Fruit fly (Drosophila melanogaster) whole organism, prepupa: ENCODE data around the gene betaCOP.

Experiments used
- CG10631 ChIP-seq: fragments of 200-800 bp; sonication (Bioruptor generic); optimal IDR thresholded peaks from 2 replicates; lab custom pipeline; 2016; ENCODE audit warnings: missing biosample characterization, missing genetic modification characterization
- CG11762 ChIP-seq: fragments of 200-800 bp; sonication (Bioruptor generic); optimal IDR thresholded peaks from 3 replicates; lab custom pipeline; 2016; ENCODE audit warnings: missing biosample characterization, missing genetic modification characterization; ENCODE audit not compliant: insufficient read depth
- CG3032 ChIP-seq: fragments of 200-800 bp; optimal IDR thresholded peaks from 2 replicates; lab custom pipeline; 2019; ENCODE audit warnings: missing biosample characterization, mild to moderate bottlenecking, missing genetic modification characterization, moderate library complexity
- CG6276 ChIP-seq: fragments of 200-800 bp; sonication (Bioruptor generic); optimal IDR thresholded peaks from 2 replicates; lab custom pipeline; 2017; ENCODE audit warnings: missing biosample characterization, mild to moderate bottlenecking, missing genetic modification characterization
- Ets21C ChIP-seq: fragments of 200-800 bp; sonication (Bioruptor generic); optimal IDR thresholded peaks from 3 replicates; lab custom pipeline; 2016; ENCODE audit warnings: missing biosample characterization, missing genetic modification characterization
- Gug ChIP-seq: fragments of 200-800 bp; sonication (Bioruptor generic); IDR thresholded peaks from 2 replicates; pipeline ENCODE4 v1.3.6; 2022; ENCODE audit warnings: missing biosample characterization, missing genetic modification characterization
- Hr4 ChIP-seq: fragments of 200-800 bp; sonication (Bioruptor generic); optimal IDR thresholded peaks from 3 replicates; lab custom pipeline; 2016; ENCODE audit warnings: missing biosample characterization, missing genetic modification characterization
- Lpt ChIP-seq: fragments of 200-800 bp; sonication (Bioruptor generic); optimal IDR thresholded peaks from 3 replicates; lab custom pipeline; 2016; ENCODE audit warnings: missing biosample characterization, missing genetic modification characterization
- OdsH ChIP-seq: fragments of 200-800 bp; sonication (Bioruptor generic); optimal IDR thresholded peaks from 3 replicates; lab custom pipeline; 2016; ENCODE audit warnings: missing biosample characterization, missing genetic modification characterization
- Sox14 ChIP-seq: fragments of 200-800 bp; sonication (Bioruptor generic); optimal IDR thresholded peaks from 3 replicates; lab custom pipeline; 2016; ENCODE audit warnings: missing biosample characterization, missing genetic modification characterization
- acj6 ChIP-seq: fragments of 200-800 bp; sonication (Bioruptor generic); optimal IDR thresholded peaks from 3 replicates; lab custom pipeline; 2016; ENCODE audit warnings: missing biosample characterization, missing genetic modification characterization
- vri ChIP-seq: fragments of 200-800 bp; sonication (Bioruptor generic); optimal IDR thresholded peaks from 3 replicates; lab custom pipeline; 2016; ENCODE audit warnings: missing biosample characterization, mild to moderate bottlenecking, missing genetic modification characterization

- TF ChIP-seq Sox14 (GFP tag; lab: Kevin White, UChicago) (peak; percentile 8), CG6276 (GFP tag; lab: Kevin White, UChicago) (no peak), Gug (GFP tag; lab: Robert Waterston, UW) (no peak), CG3032 (tag; lab: Kevin White, UChicago) (no peak), vri (GFP tag; lab: Kevin White, UChicago) (no peak), acj6 (GFP tag; lab: Kevin White, UChicago) (no peak), OdsH (GFP tag; lab: Kevin White, UChicago) (no peak), Hr4 (GFP tag; lab: Kevin White, UChicago) (no peak), Lpt (GFP tag; lab: Kevin White, UChicago) (no peak), CG10631 (no peak), CG11762 (GFP tag; lab: Kevin White, UChicago) (no peak), Ets21C (GFP tag; lab: Kevin White, UChicago) (no peak)
These were observed 27.3 kb downstream of the betaCOP start for dm6 chrX:18357756-18358182.
